Fruit fly (Drosophila melanogaster) whole organism, embryonic: ENCODE results near the gene CG32026.

ENCODE experiments used
- Awh ChIP-seq: fragments of 200-800 bp; sonication (Bioruptor generic); IDR thresholded peaks from 2 replicates; pipeline ENCODE4, ENCODE4 v1.3.6; 2022; ENCODE audit warnings: missing biosample characterization, missing genetic modification characterization
- CG10366 ChIP-seq: fragments of 200-800 bp; sonication (Bioruptor generic); IDR thresholded peaks from 2 replicates; pipeline ENCODE4 v1.3.6; 2022; ENCODE audit warnings: missing biosample characterization, missing genetic modification characterization
- CG11723 ChIP-seq: fragments of 200-800 bp; sonication (Bioruptor generic); optimal IDR thresholded peaks from 2 replicates; lab custom pipeline; 2017; ENCODE audit warnings: missing biosample characterization, mild to moderate bottlenecking, missing genetic modification characterization
- CG12071 ChIP-seq: fragments of 200-800 bp; sonication (Bioruptor generic); optimal IDR thresholded peaks from 3 replicates; lab custom pipeline; 2018; ENCODE audit warnings: missing biosample characterization, mild to moderate bottlenecking, missing genetic modification characterization
- CG12104 ChIP-seq: fragments of 200-800 bp; sonication (Bioruptor generic); optimal IDR thresholded peaks from 3 replicates; lab custom pipeline; 2016; ENCODE audit warnings: missing biosample characterization, missing genetic modification characterization
- CG12155 ChIP-seq: fragments of 200-800 bp; sonication (Bioruptor generic); optimal IDR thresholded peaks from 3 replicates; lab custom pipeline; 2016; ENCODE audit warnings: missing biosample characterization, missing genetic modification characterization
- CG14441 ChIP-seq: fragments of 200-800 bp; sonication (Bioruptor generic); IDR thresholded peaks from 2 replicates; pipeline ENCODE4 v1.3.6; 2022; ENCODE audit warnings: missing biosample characterization, missing genetic modification characterization
- CG18262 ChIP-seq: fragments of 200-800 bp; optimal IDR thresholded peaks from 3 replicates; lab custom pipeline; 2019; ENCODE audit warnings: missing biosample characterization, mild to moderate bottlenecking, missing genetic modification characterization, moderate library complexity
- CG3065 ChIP-seq: fragments of 200-800 bp; sonication (Bioruptor generic); optimal IDR thresholded peaks from 2 replicates; lab custom pipeline; 2016; ENCODE audit warnings: missing biosample characterization, missing genetic modification characterization
- CG31365 ChIP-seq: fragments of 200-800 bp; sonication (Bioruptor generic); optimal IDR thresholded peaks from 2 replicates; lab custom pipeline; 2018; ENCODE audit warnings: missing biosample characterization, mild to moderate bottlenecking, missing genetic modification characterization
- CG32767 ChIP-seq: fragments of 200-800 bp; sonication (Bioruptor generic); IDR thresholded peaks from 2 replicates; pipeline ENCODE4 v1.3.6; 2022; ENCODE audit warnings: missing biosample characterization, missing genetic modification characterization
- CG4282 ChIP-seq: fragments of 200-800 bp; sonication (Bioruptor generic); optimal IDR thresholded peaks from 2 replicates; lab custom pipeline; 2016; ENCODE audit warnings: missing biosample characterization, missing genetic modification characterization
- CG4328 ChIP-seq: fragments of 200-800 bp; sonication (Bioruptor generic); optimal IDR thresholded peaks from 3 replicates; lab custom pipeline; 2017; ENCODE audit warnings: missing biosample characterization, missing genetic modification reagents, missing genetic modification characterization
- CG4730 ChIP-seq: fragments of 200-800 bp; sonication (Bioruptor generic); IDR thresholded peaks from 2 replicates; pipeline ENCODE4 v1.3.6; 2022; ENCODE audit warnings: missing biosample characterization, missing genetic modification characterization
- CG4854 ChIP-seq: fragments of 200-800 bp; sonication (Bioruptor generic); optimal IDR thresholded peaks from 2 replicates; lab custom pipeline; 2016; ENCODE audit warnings: missing biosample characterization, missing genetic modification characterization, inconsistent platforms
- CG6654 ChIP-seq: fragments of 200-800 bp; sonication (Bioruptor generic); optimal IDR thresholded peaks from 2 replicates; lab custom pipeline; 2017; ENCODE audit warnings: missing biosample characterization, mild to moderate bottlenecking, missing genetic modification characterization
- CG7786 ChIP-seq: fragments of 200-800 bp; sonication (Bioruptor generic); optimal IDR thresholded peaks from 2 replicates; lab custom pipeline; 2016; ENCODE audit warnings: missing biosample characterization, missing genetic modification characterization
- CG7839 ChIP-seq: fragments of 200-800 bp; sonication (Bioruptor generic); optimal IDR thresholded peaks from 3 replicates; lab custom pipeline; 2018; ENCODE audit warnings: missing biosample characterization, mild to moderate bottlenecking, missing genetic modification characterization, moderate library complexity
- CG9215 ChIP-seq: fragments of 200-800 bp; sonication (Bioruptor generic); IDR thresholded peaks from 2 replicates; pipeline ENCODE4 v1.3.6; 2022; ENCODE audit warnings: missing biosample characterization, missing genetic modification characterization
- CG9609 ChIP-seq: fragments of 200-800 bp; sonication (Bioruptor generic); optimal IDR thresholded peaks from 3 replicates; lab custom pipeline; 2016; ENCODE audit warnings: missing biosample characterization, missing genetic modification characterization
- CoRest ChIP-seq: fragments of 200-800 bp; sonication (Bioruptor generic); optimal IDR thresholded peaks from 3 replicates; lab custom pipeline; 2018; ENCODE audit warnings: missing biosample characterization, mild to moderate bottlenecking, missing genetic modification characterization, moderate library complexity
- Dek ChIP-seq: fragments of 200-800 bp; sonication (Bioruptor generic); optimal IDR thresholded peaks from 3 replicates; lab custom pipeline; 2019; ENCODE audit warnings: missing biosample characterization, mild to moderate bottlenecking, missing genetic modification characterization, moderate library complexity
- Fer2 ChIP-seq: fragments of 200-800 bp; sonication (Bioruptor generic); optimal IDR thresholded peaks from 2 replicates; lab custom pipeline; 2018; ENCODE audit warnings: missing biosample characterization, mild to moderate bottlenecking, missing genetic modification characterization, moderate library complexity
- HLH3B ChIP-seq: fragments of 200-800 bp; sonication (Bioruptor generic); IDR thresholded peaks from 2 replicates; pipeline ENCODE4 v1.3.6; 2022; ENCODE audit warnings: missing biosample characterization, missing genetic modification characterization
- Lhr ChIP-seq: fragments of 200-800 bp; sonication (Bioruptor generic); optimal IDR thresholded peaks from 3 replicates; lab custom pipeline; 2017; ENCODE audit warnings: mild to moderate bottlenecking, missing biosample characterization, missing genetic modification reagents, missing genetic modification characterization
- Lim3 ChIP-seq: fragments of 200-800 bp; sonication (Bioruptor generic); IDR thresholded peaks from 2 replicates; pipeline ENCODE4 v1.3.6; 2022; ENCODE audit warnings: missing biosample characterization, missing genetic modification characterization
- Meics ChIP-seq: fragments of 200-800 bp; sonication (Bioruptor generic); optimal IDR thresholded peaks from 2 replicates; lab custom pipeline; 2017; ENCODE audit warnings: missing biosample characterization, mild to moderate bottlenecking, missing genetic modification characterization
- PHDP ChIP-seq: fragments of 200-800 bp; sonication (Bioruptor generic); optimal IDR thresholded peaks from 3 replicates; lab custom pipeline; 2018; ENCODE audit warnings: missing biosample characterization, mild to moderate bottlenecking, missing genetic modification characterization, moderate library complexity
- Ptx1 ChIP-seq: fragments of 200-800 bp; sonication (Bioruptor generic); IDR thresholded peaks from 2 replicates; pipeline ENCODE4 v1.3.6; 2022; ENCODE audit warnings: missing biosample characterization, missing genetic modification characterization
- Ravus ChIP-seq: fragments of 200-800 bp; sonication (Bioruptor generic); IDR thresholded peaks from 2 replicates; pipeline ENCODE4 v1.3.6; 2022; ENCODE audit warnings: missing biosample characterization, missing genetic modification characterization
- Rx ChIP-seq: fragments of 200-800 bp; sonication (Bioruptor generic); IDR thresholded peaks from 2 replicates; pipeline ENCODE4 v1.3.6; 2022; ENCODE audit warnings: missing biosample characterization, missing genetic modification characterization
- Side ChIP-seq: fragments of 200-800 bp; sonication (Bioruptor generic); optimal IDR thresholded peaks from 2 replicates; lab custom pipeline; 2016; ENCODE audit warnings: missing biosample characterization, missing genetic modification characterization
- Sin3A ChIP-seq: fragments of >200 bp; optimal IDR thresholded peaks from 2 replicates; lab custom pipeline; 2018
- Taf1 ChIP-seq: fragments of 200-800 bp; sonication (Bioruptor generic); IDR thresholded peaks from 2 replicates; pipeline ENCODE4 v1.3.6; 2022; ENCODE audit warnings: missing biosample characterization, missing genetic modification characterization
- Trl ChIP-seq, 3 experiments: fragments of >200 bp in 2 of 3; fragments of 200-800 bp in 1 of 3; sonication (Bioruptor generic) in 1 of 3; optimal IDR thresholded peaks; 2 replicates in 1 of 3; 3 replicates in 2 of 3; lab custom pipeline; 2016 to 2017; ENCODE audit warnings: missing biosample characterization in 1 of 3, missing genetic modification characterization in 1 of 3
- Xrp1 ChIP-seq: fragments of 200-800 bp; sonication (Bioruptor generic); IDR thresholded peaks from 2 replicates; pipeline ENCODE4 v1.3.6; 2022; ENCODE audit warnings: missing biosample characterization, missing genetic modification characterization
- bigmax ChIP-seq: fragments of 200-800 bp; sonication (Bioruptor generic); optimal IDR thresholded peaks from 2 replicates; lab custom pipeline; 2018; ENCODE audit warnings: missing biosample characterization, mild to moderate bottlenecking, missing genetic modification characterization
- chif ChIP-seq, 2 experiments: fragments of 200-800 bp; sonication (Bioruptor generic); optimal IDR thresholded peaks; 3 replicates each; lab custom pipeline; 2016; ENCODE audit warnings: missing biosample characterization in 2 of 2, missing genetic modification characterization in 2 of 2
- ci ChIP-seq: fragments of 200-800 bp; sonication (Bioruptor generic); IDR thresholded peaks from 3 replicates; pipeline ENCODE4 v1.3.6; 2022; ENCODE audit warnings: missing biosample characterization, missing genetic modification characterization
- crc ChIP-seq: fragments of 200-800 bp; sonication (Bioruptor generic); optimal IDR thresholded peaks from 2 replicates; lab custom pipeline; 2016; ENCODE audit warnings: missing biosample characterization, missing genetic modification characterization
- dm ChIP-seq: fragments of 200-800 bp; sonication (Bioruptor generic); optimal IDR thresholded peaks from 3 replicates; lab custom pipeline; 2016; ENCODE audit warnings: missing biosample characterization, missing genetic modification characterization
- dysf ChIP-seq: fragments of 200-800 bp; sonication (Bioruptor generic); IDR thresholded peaks from 3 replicates; pipeline ENCODE4 v1.3.6; 2022; ENCODE audit warnings: missing biosample characterization, missing genetic modification characterization
- exex ChIP-seq: fragments of 200-800 bp; sonication (Bioruptor generic); optimal IDR thresholded peaks from 4 replicates; lab custom pipeline; 2018; ENCODE audit warnings: missing biosample characterization, mild to moderate bottlenecking, missing genetic modification characterization, moderate library complexity
- gem ChIP-seq: fragments of 200-800 bp; sonication (Bioruptor generic); optimal IDR thresholded peaks from 2 replicates; lab custom pipeline; 2019; ENCODE audit warnings: missing biosample characterization, mild to moderate bottlenecking, missing genetic modification characterization, moderate library complexity
- ken ChIP-seq: fragments of 200-800 bp; sonication (Bioruptor generic); IDR thresholded peaks from 3 replicates; pipeline ENCODE4 v1.3.6; 2022; ENCODE audit warnings: missing biosample characterization, missing genetic modification characterization
- lab ChIP-seq: fragments of 200-800 bp; sonication (Bioruptor generic); optimal IDR thresholded peaks from 3 replicates; lab custom pipeline; 2017; ENCODE audit warnings: missing biosample characterization, missing genetic modification characterization, mild to moderate bottlenecking, moderate library complexity, missing genetic modification reagents
- lola ChIP-seq, 3 experiments: fragments of >200 bp in 2 of 3; fragments of 200-800 bp in 1 of 3; sonication (Bioruptor generic) in 1 of 3; optimal IDR thresholded peaks; 2 replicates each; lab custom pipeline; 2017 to 2019; ENCODE audit warnings: missing biosample characterization in 3 of 3, missing genetic modification characterization in 3 of 3, mild to moderate bottlenecking in 1 of 3, moderate library complexity in 1 of 3
- nmo ChIP-seq: fragments of 200-800 bp; sonication (Bioruptor generic); optimal IDR thresholded peaks from 2 replicates; lab custom pipeline; 2018; ENCODE audit warnings: missing biosample characterization, mild to moderate bottlenecking, missing genetic modification characterization, moderate library complexity
- oc ChIP-seq: fragments of 200-800 bp; sonication (Bioruptor generic); optimal IDR thresholded peaks from 2 replicates; lab custom pipeline; 2018; ENCODE audit warnings: missing biosample characterization, mild to moderate bottlenecking, missing genetic modification characterization, moderate library complexity
- tap ChIP-seq: fragments of 200-800 bp; optimal IDR thresholded peaks from 3 replicates; lab custom pipeline; 2019; ENCODE audit warnings: missing biosample characterization, mild to moderate bottlenecking, missing genetic modification characterization, moderate library complexity
- unpg ChIP-seq: fragments of 200-800 bp; sonication (Bioruptor generic); optimal IDR thresholded peaks from 3 replicates; lab custom pipeline; 2018; ENCODE audit warnings: missing biosample characterization, mild to moderate bottlenecking, missing genetic modification characterization, moderate library complexity
- usp ChIP-seq: fragments of >200 bp; optimal IDR thresholded peaks from 2 replicates; lab custom pipeline; 2017; ENCODE audit warnings: missing biosample characterization, missing genetic modification characterization

The CG32026 gene

DNA sequence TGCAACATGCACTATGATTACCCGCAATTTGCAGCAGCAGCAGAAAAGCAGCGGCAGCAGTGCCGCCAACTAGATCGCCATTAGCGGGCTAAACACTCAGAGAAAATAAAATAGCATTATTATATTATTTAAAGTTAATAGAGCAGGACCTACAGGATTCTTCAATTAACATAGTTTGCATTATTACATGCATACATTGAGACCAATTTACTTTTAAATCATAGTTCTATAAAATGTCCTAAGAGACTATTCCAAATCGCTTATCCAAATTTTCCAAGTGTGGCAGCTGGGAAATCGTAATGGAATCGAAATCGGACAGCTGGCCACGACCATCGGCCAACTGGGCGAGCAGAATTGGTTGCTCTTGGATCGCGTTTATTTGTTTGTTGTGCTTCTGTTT, 34.3 kb downstream of the CG32026 start (continued):
- peak; percentile 19 for TF ChIP-seq gem (tag; lab: Kevin White, UChicago)
- no peak for TF ChIP-seq lab (GFP tag; lab: Kevin White, UChicago)
- TF ChIP-seq CG12155 (GFP tag; lab: Kevin White, UChicago) = no peak
- no peak for TF ChIP-seq Lim3
- TF ChIP-seq ci (GFP tag; lab: Robert Waterston, UW) = no peak
- TF ChIP-seq CG11723 (GFP tag; lab: Kevin White, UChicago) = no peak
- no peak for TF ChIP-seq crc (GFP tag; lab: Kevin White, UChicago)
- TF ChIP-seq CG12104 (GFP tag; lab: Kevin White, UChicago) = no peak
- TF ChIP-seq Lhr (GFP tag; lab: Kevin White, UChicago) = no peak
- TF ChIP-seq Trl (optimal IDR thresholded peaks at IDR 0.05; lab: Kevin White, UChicago) = no peak
- no peak for TF ChIP-seq Trl (GFP tag; optimal IDR thresholded peaks at IDR 0.05; lab: Kevin White, UChicago)
- TF ChIP-seq CG4730 (GFP tag; lab: Robert Waterston, UW) = no peak
- TF ChIP-seq Awh (GFP tag; lab: Robert Waterston, UW) = no peak
- TF ChIP-seq CG12071 (GFP tag; lab: Kevin White, UChicago) = no peak
- no peak for TF ChIP-seq Meics (GFP tag; lab: Kevin White, UChicago)
- TF ChIP-seq CG9215 (GFP tag; lab: Robert Waterston, UW) = no peak
- no peak for TF ChIP-seq usp (GFP tag; lab: Kevin White, UChicago)
- no peak for TF ChIP-seq CG4328
- TF ChIP-seq lola (GFP tag; optimal IDR thresholded peaks at IDR 0.05; lab: Kevin White, UChicago) = no peak
- no peak for TF ChIP-seq CG7786 (GFP tag; lab: Kevin White, UChicago)
- no peak for TF ChIP-seq exex (tag; lab: Kevin White, UChicago)
- no peak for TF ChIP-seq Rx (GFP tag; lab: Robert Waterston, UW)
- TF ChIP-seq Ravus (GFP tag; lab: Robert Waterston, UW) = no peak
- TF ChIP-seq Taf1 (GFP tag; lab: Robert Waterston, UW) = no peak
- TF ChIP-seq CG4282 (GFP tag; lab: Kevin White, UChicago) = no peak
- TF ChIP-seq CG4854 (GFP tag; lab: Kevin White, UChicago) = no peak
- TF ChIP-seq HLH3B (GFP tag; lab: Robert Waterston, UW) = no peak
- peak; percentile 0 for TF ChIP-seq unpg (GFP tag; lab: Kevin White, UChicago)
- TF ChIP-seq Side (GFP tag; lab: Kevin White, UChicago) = no peak
- no peak for TF ChIP-seq dm
- no peak for TF ChIP-seq dysf
- no peak for TF ChIP-seq CG9609 (GFP tag; lab: Kevin White, UChicago)
- TF ChIP-seq ken (GFP tag; lab: Robert Waterston, UW) = no peak
- TF ChIP-seq CG3065 (GFP tag; lab: Kevin White, UChicago) = no peak
- TF ChIP-seq tap = peak; percentile 17
- TF ChIP-seq PHDP (tag; lab: Kevin White, UChicago) = peak; percentile 10
- no peak for TF ChIP-seq bigmax (GFP tag; lab: Kevin White, UChicago)
- no peak for TF ChIP-seq Fer2 (tag; lab: Kevin White, UChicago)
- TF ChIP-seq CG18262 (tag; lab: Kevin White, UChicago) = peak; percentile 20
- TF ChIP-seq CG6654 (GFP tag; lab: Kevin White, UChicago) = no peak
- no peak for TF ChIP-seq Dek (tag; lab: Kevin White, UChicago)
- no peak for TF ChIP-seq chif (GFP tag; optimal IDR thresholded peaks at IDR 0.05; lab: Kevin White, UChicago)
- no peak for TF ChIP-seq CG7839
- TF ChIP-seq CoRest = no peak
- 0 out of 2 replicates have a peak, but pooled peaks have one; percentile 12 for TF ChIP-seq CG10366
- peak; percentile 47; the same call in 1 of the 2 replicates for TF ChIP-seq Xrp1 (GFP tag; lab: Robert Waterston, UW)
- 0 out of 2 replicates have a peak, but pooled peaks have one; percentile 23 for TF ChIP-seq Ptx1
- TF ChIP-seq nmo (GFP tag; lab: Kevin White, UChicago) = peak; percentile 4
- no peak for TF ChIP-seq CG31365
- TF ChIP-seq CG14441 (GFP tag; lab: Robert Waterston, UW) = 0 out of 2 replicates have a peak, but pooled peaks have one; percentile 34
- no peak for TF ChIP-seq Sin3A (lab: Kevin White, UChicago)
- no peak for TF ChIP-seq CG32767
- TF ChIP-seq oc (tag; lab: Kevin White, UChicago) = no peak
